Worm (Caenorhabditis elegans) whole organism, midembryonic: Measurements from ENCODE around the gene F55C12.2.

Experiments used
- T22C8.4 ChIP-seq: fragments of 200-800 bp; sonication (Bioruptor generic); IDR thresholded peaks from 2 replicates; pipeline ENCODE4 v1.3.6; 2022; ENCODE audit warnings: missing genetic modification characterization, missing compliant biosample characterization
- cog-1 ChIP-seq: sonication (generic microtip); optimal IDR thresholded peaks from 2 replicates; lab custom pipeline; 2016; ENCODE audit warnings: missing genetic modification characterization, missing compliant biosample characterization
- flt-1 ChIP-seq: fragments of 200-800 bp; sonication (Bioruptor generic); IDR thresholded peaks from 2 replicates; pipeline ENCODE4 v1.3.6; 2022; ENCODE audit warnings: missing genetic modification characterization, missing compliant biosample characterization
- klf-2 ChIP-seq: fragments of 200-800 bp; sonication (Bioruptor generic); conservative IDR thresholded peaks from 2 replicates; pipeline ENCODE4 v1.3.6; 2022; ENCODE audit warnings: missing genetic modification reagents, missing genetic modification characterization, missing compliant biosample characterization
- med-1 ChIP-seq: sonication (generic microtip); optimal IDR thresholded peaks from 2 replicates; lab custom pipeline; 2017; ENCODE audit warnings: missing genetic modification characterization, mild to moderate bottlenecking, missing compliant biosample characterization, antibody characterized with exemption, missing genetic modification reagents; ENCODE audit not compliant: insufficient read depth
- tab-1 ChIP-seq: fragments of 200-800 bp; sonication (Bioruptor generic); IDR thresholded peaks from 2 replicates; pipeline ENCODE4 v1.3.6; 2022; ENCODE audit warnings: missing genetic modification characterization, missing compliant biosample characterization
- ztf-23 ChIP-seq: fragments of 200-800 bp; sonication (Bioruptor generic); IDR thresholded peaks from 2 replicates; pipeline ENCODE4 v1.3.6; 2022; ENCODE audit warnings: missing genetic modification reagents, missing genetic modification characterization, missing compliant biosample characterization
- ztf-29 ChIP-seq: fragments of 200-800 bp; sonication (Bioruptor generic); IDR thresholded peaks from 2 replicates; pipeline ENCODE4 v1.3.6; 2022; ENCODE audit warnings: missing genetic modification reagents, missing genetic modification characterization, missing compliant biosample characterization

- no peak for TF ChIP-seq ztf-29 (GFP tag; lab: Robert Waterston, UW)
- TF ChIP-seq flt-1 (GFP tag; lab: Robert Waterston, UW), result no peak
- TF ChIP-seq ztf-23, result no peak
- TF ChIP-seq med-1 (GFP tag; lab: Kevin White, UChicago), result no peak
- no peak for TF ChIP-seq klf-2
- TF ChIP-seq T22C8.4, result no peak
- no peak for TF ChIP-seq tab-1 (GFP tag; lab: Robert Waterston, UW)
- TF ChIP-seq cog-1 (tag; lab: Kevin White, UChicago), result no peak
These were observed 4.2 kb upstream of the F55C12.2 start for ce11 chrII:5872414-5872813.
